Fruit fly (Drosophila melanogaster) whole organism, embryonic: Measurements from ENCODE around the gene axo.
A peak's percentile ranks its signal among the peaks of the same experiment; 100 is the strongest.

Experiments used
- Aef1 ChIP-seq: fragments of 200-800 bp; sonication (Bioruptor generic); IDR thresholded peaks from 3 replicates; pipeline ENCODE4 v1.3.6; 2022; ENCODE audit warnings: missing biosample characterization, missing genetic modification characterization
- Bteb2 ChIP-seq: fragments of 200-800 bp; sonication (Bioruptor generic); optimal IDR thresholded peaks from 2 replicates; lab custom pipeline; 2016; ENCODE audit warnings: missing biosample characterization, missing genetic modification characterization
- CG10267 ChIP-seq: fragments of 200-800 bp; sonication (Bioruptor generic); optimal IDR thresholded peaks from 2 replicates; lab custom pipeline; 2018; ENCODE audit warnings: missing biosample characterization, mild to moderate bottlenecking, missing genetic modification characterization, moderate library complexity
- CG10979 ChIP-seq: fragments of 200-800 bp; sonication (Bioruptor generic); optimal IDR thresholded peaks from 2 replicates; lab custom pipeline; 2018; ENCODE audit warnings: missing biosample characterization, mild to moderate bottlenecking, missing genetic modification characterization, moderate library complexity
- CG11456 ChIP-seq: fragments of 200-800 bp; sonication (Bioruptor generic); IDR thresholded peaks from 3 replicates; pipeline ENCODE4 v1.3.6; 2022; ENCODE audit warnings: missing biosample characterization, missing genetic modification characterization
- CG11504 ChIP-seq: fragments of 200-800 bp; sonication (Bioruptor generic); optimal IDR thresholded peaks from 3 replicates; lab custom pipeline; 2019; ENCODE audit warnings: missing biosample characterization, mild to moderate bottlenecking, missing genetic modification characterization, moderate library complexity
- CG12155 ChIP-seq: fragments of 200-800 bp; sonication (Bioruptor generic); optimal IDR thresholded peaks from 3 replicates; lab custom pipeline; 2016; ENCODE audit warnings: missing biosample characterization, missing genetic modification characterization
- CG15011 ChIP-seq: fragments of 200-800 bp; sonication (Bioruptor generic); optimal IDR thresholded peaks from 3 replicates; lab custom pipeline; 2018; ENCODE audit warnings: missing biosample characterization, mild to moderate bottlenecking, missing genetic modification characterization
- CG15479 ChIP-seq: fragments of 200-800 bp; sonication (Bioruptor generic); optimal IDR thresholded peaks from 3 replicates; lab custom pipeline; 2019; ENCODE audit warnings: missing biosample characterization, mild to moderate bottlenecking, missing genetic modification characterization, moderate library complexity
- CG16813 ChIP-seq: fragments of 200-800 bp; sonication (Bioruptor generic); IDR thresholded peaks from 3 replicates; pipeline ENCODE4 v1.3.6; 2022; ENCODE audit warnings: missing biosample characterization, missing genetic modification characterization; ENCODE audit not compliant: partially characterized antibody
- CG16863 ChIP-seq: fragments of 200-800 bp; sonication (Bioruptor generic); optimal IDR thresholded peaks from 3 replicates; lab custom pipeline; 2016; ENCODE audit warnings: missing biosample characterization, missing genetic modification characterization
- CG17802 ChIP-seq: fragments of 200-800 bp; sonication (Bioruptor generic); optimal IDR thresholded peaks from 2 replicates; lab custom pipeline; 2018; ENCODE audit warnings: missing biosample characterization, mild to moderate bottlenecking, missing genetic modification characterization, moderate library complexity
- CG17912 ChIP-seq: fragments of 200-800 bp; sonication (Bioruptor generic); optimal IDR thresholded peaks from 2 replicates; lab custom pipeline; 2018; ENCODE audit warnings: missing biosample characterization, mild to moderate bottlenecking, missing genetic modification characterization
- CG4360 ChIP-seq: fragments of 200-800 bp; sonication (Bioruptor generic); IDR thresholded peaks from 2 replicates; pipeline ENCODE4 v1.3.6; 2022; ENCODE audit warnings: missing biosample characterization, missing genetic modification characterization
- CG4820 ChIP-seq: fragments of 200-800 bp; sonication (Bioruptor generic); optimal IDR thresholded peaks from 3 replicates; lab custom pipeline; 2016; ENCODE audit warnings: missing biosample characterization, missing genetic modification characterization
- CG6689 ChIP-seq: fragments of 200-800 bp; sonication (Bioruptor generic); IDR thresholded peaks from 2 replicates; pipeline ENCODE4 v1.3.6; 2022; ENCODE audit warnings: missing biosample characterization, missing genetic modification characterization
- CG6854 ChIP-seq: fragments of 200-800 bp; sonication (Bioruptor generic); optimal IDR thresholded peaks from 3 replicates; lab custom pipeline; 2017; ENCODE audit warnings: missing biosample characterization, mild to moderate bottlenecking, missing genetic modification characterization
- CG7963 ChIP-seq: fragments of 200-800 bp; sonication (Bioruptor generic); IDR thresholded peaks from 3 replicates; pipeline ENCODE4 v1.3.6; 2022; ENCODE audit warnings: missing biosample characterization, missing genetic modification characterization; ENCODE audit not compliant: partially characterized antibody
- CG8089 ChIP-seq: fragments of 200-800 bp; sonication (Bioruptor generic); optimal IDR thresholded peaks from 3 replicates; lab custom pipeline; 2016; ENCODE audit warnings: missing biosample characterization, missing genetic modification characterization
- CG9932 ChIP-seq: fragments of 200-800 bp; sonication (Bioruptor generic); IDR thresholded peaks from 2 replicates; pipeline ENCODE4 v1.3.6; 2022; ENCODE audit warnings: missing biosample characterization, missing genetic modification characterization
- Dek ChIP-seq: fragments of 200-800 bp; sonication (Bioruptor generic); optimal IDR thresholded peaks from 3 replicates; lab custom pipeline; 2019; ENCODE audit warnings: missing biosample characterization, mild to moderate bottlenecking, missing genetic modification characterization, moderate library complexity
- Dip3 ChIP-seq: fragments of 200-800 bp; sonication (Bioruptor generic); optimal IDR thresholded peaks from 3 replicates; lab custom pipeline; 2016; ENCODE audit warnings: missing biosample characterization, missing genetic modification characterization
- Dll ChIP-seq: fragments of 200-800 bp; sonication (Bioruptor generic); IDR thresholded peaks from 4 replicates; pipeline ENCODE4 v1.3.6; 2022; ENCODE audit warnings: missing biosample characterization, missing genetic modification characterization; ENCODE audit not compliant: partially characterized antibody
- Dp ChIP-seq: fragments of 200-800 bp; sonication (Bioruptor generic); optimal IDR thresholded peaks from 2 replicates; lab custom pipeline; 2018; ENCODE audit warnings: missing biosample characterization, mild to moderate bottlenecking, missing genetic modification characterization, moderate library complexity
- Ets65A ChIP-seq: fragments of 200-800 bp; sonication (Bioruptor generic); peaks from one replicate; lab custom pipeline; 2016; ENCODE audit warnings: missing biosample characterization, missing genetic modification characterization
- Fer2 ChIP-seq: fragments of 200-800 bp; sonication (Bioruptor generic); optimal IDR thresholded peaks from 2 replicates; lab custom pipeline; 2018; ENCODE audit warnings: missing biosample characterization, mild to moderate bottlenecking, missing genetic modification characterization, moderate library complexity
- Hr51 ChIP-seq, 2 experiments: fragments of 200-800 bp; sonication (Bioruptor generic); optimal IDR thresholded peaks; 2 replicates in 1 of 2; 3 replicates in 1 of 2; lab custom pipeline; 2016 to 2018; ENCODE audit warnings: missing biosample characterization in 2 of 2, missing genetic modification characterization in 2 of 2, mild to moderate bottlenecking in 1 of 2, moderate library complexity in 1 of 2
- NC2β ChIP-seq: fragments of 200-800 bp; sonication (Bioruptor generic); optimal IDR thresholded peaks from 2 replicates; lab custom pipeline; 2016; ENCODE audit warnings: missing biosample characterization, missing genetic modification characterization
- Rfx ChIP-seq: fragments of 200-800 bp; sonication (Bioruptor generic); IDR thresholded peaks from 2 replicates; pipeline ENCODE4 v1.3.6; 2022; ENCODE audit warnings: missing biosample characterization, missing genetic modification characterization
- Spps ChIP-seq: fragments of 200-800 bp; sonication (Bioruptor generic); optimal IDR thresholded peaks from 2 replicates; lab custom pipeline; 2018; ENCODE audit warnings: missing biosample characterization, mild to moderate bottlenecking, missing genetic modification characterization
- Sry-β ChIP-seq: fragments of 200-800 bp; sonication (Bioruptor generic); optimal IDR thresholded peaks from 2 replicates; lab custom pipeline; 2018; ENCODE audit warnings: missing biosample characterization, mild to moderate bottlenecking, missing genetic modification characterization, moderate library complexity
- ac ChIP-seq: fragments of 200-800 bp; sonication (Bioruptor generic); optimal IDR thresholded peaks from 3 replicates; lab custom pipeline; 2017; ENCODE audit warnings: missing biosample characterization, mild to moderate bottlenecking, missing genetic modification characterization
- bab2 ChIP-seq: fragments of 200-800 bp; sonication (Bioruptor generic); optimal IDR thresholded peaks from 2 replicates; lab custom pipeline; 2016; ENCODE audit warnings: missing biosample characterization, missing genetic modification characterization
- bbx ChIP-seq: fragments of 200-800 bp; sonication (Bioruptor generic); IDR thresholded peaks from 2 replicates; pipeline ENCODE4 v1.3.6; 2022; ENCODE audit warnings: missing biosample characterization, missing genetic modification characterization; ENCODE audit not compliant: partially characterized antibody
- btn ChIP-seq: fragments of 200-800 bp; sonication (Bioruptor generic); optimal IDR thresholded peaks from 2 replicates; lab custom pipeline; 2016; ENCODE audit warnings: missing biosample characterization, missing genetic modification characterization
- cas ChIP-seq: fragments of 200-800 bp; sonication (Bioruptor generic); IDR thresholded peaks from 2 replicates; pipeline ENCODE4 v1.3.6; 2022; ENCODE audit warnings: missing biosample characterization, missing genetic modification characterization
- chif ChIP-seq, 2 experiments: fragments of 200-800 bp; sonication (Bioruptor generic); optimal IDR thresholded peaks; 3 replicates each; lab custom pipeline; 2016; ENCODE audit warnings: missing biosample characterization in 2 of 2, missing genetic modification characterization in 2 of 2
- ci ChIP-seq: fragments of 200-800 bp; sonication (Bioruptor generic); IDR thresholded peaks from 3 replicates; pipeline ENCODE4 v1.3.6; 2022; ENCODE audit warnings: missing biosample characterization, missing genetic modification characterization
- crp ChIP-seq, 2 experiments: fragments of 200-800 bp; sonication (Bioruptor generic); optimal IDR thresholded peaks; 2 replicates in 1 of 2; 3 replicates in 1 of 2; lab custom pipeline; 2017; ENCODE audit warnings: missing biosample characterization in 2 of 2, missing genetic modification characterization in 2 of 2, mild to moderate bottlenecking in 1 of 2, moderate library complexity in 1 of 2
- cwo ChIP-seq: fragments of 200-800 bp; sonication (Bioruptor generic); optimal IDR thresholded peaks from 3 replicates; lab custom pipeline; 2017; ENCODE audit warnings: missing biosample characterization, missing genetic modification characterization, mild to moderate bottlenecking, moderate library complexity, missing genetic modification reagents
- gcm ChIP-seq: fragments of 200-800 bp; sonication (Bioruptor generic); optimal IDR thresholded peaks from 2 replicates; lab custom pipeline; 2019; ENCODE audit warnings: missing biosample characterization, mild to moderate bottlenecking, missing genetic modification characterization, moderate library complexity
- h ChIP-seq: fragments of >200 bp; optimal IDR thresholded peaks from 2 replicates; lab custom pipeline; 2017
- hkb ChIP-seq, 2 experiments: fragments of 200-800 bp in 1 of 2; fragments of >200 bp in 1 of 2; sonication (Bioruptor generic) in 1 of 2; IDR thresholded peaks in 1 of 2; optimal IDR thresholded peaks in 1 of 2; 2 replicates each; pipeline versions ENCODE4 v1.3.6 to Lab custom; 2017 to 2022; ENCODE audit warnings: missing biosample characterization in 1 of 2, missing genetic modification characterization in 1 of 2
- salm ChIP-seq: fragments of 200-800 bp; sonication (Bioruptor generic); optimal IDR thresholded peaks from 2 replicates; lab custom pipeline; 2018; ENCODE audit warnings: missing biosample characterization, mild to moderate bottlenecking, missing genetic modification characterization
- sna ChIP-seq: fragments of 200-800 bp; sonication (Bioruptor generic); IDR thresholded peaks from 2 replicates; pipeline ENCODE4 v1.3.6; 2022; ENCODE audit warnings: missing biosample characterization, missing genetic modification characterization; ENCODE audit not compliant: partially characterized antibody
- sr ChIP-seq: fragments of 200-800 bp; sonication (Bioruptor generic); IDR thresholded peaks from 3 replicates; pipeline ENCODE4 v1.3.6; 2022; ENCODE audit warnings: missing biosample characterization, missing genetic modification characterization
- tap ChIP-seq: fragments of 200-800 bp; optimal IDR thresholded peaks from 3 replicates; lab custom pipeline; 2019; ENCODE audit warnings: missing biosample characterization, mild to moderate bottlenecking, missing genetic modification characterization, moderate library complexity
- trem ChIP-seq: fragments of 200-800 bp; optimal IDR thresholded peaks from 3 replicates; lab custom pipeline; 2019; ENCODE audit warnings: missing biosample characterization, mild to moderate bottlenecking, missing genetic modification characterization, moderate library complexity
- zfh1 ChIP-seq: fragments of 200-800 bp; sonication (Bioruptor generic); IDR thresholded peaks from 3 replicates; pipeline ENCODE4 v1.3.6; 2022; ENCODE audit warnings: missing biosample characterization, missing genetic modification characterization
- zfh2 ChIP-seq: fragments of 200-800 bp; sonication (Bioruptor generic); optimal IDR thresholded peaks from 2 replicates; lab custom pipeline; 2016; ENCODE audit warnings: missing biosample characterization, missing genetic modification characterization

The axo gene

DNA sequence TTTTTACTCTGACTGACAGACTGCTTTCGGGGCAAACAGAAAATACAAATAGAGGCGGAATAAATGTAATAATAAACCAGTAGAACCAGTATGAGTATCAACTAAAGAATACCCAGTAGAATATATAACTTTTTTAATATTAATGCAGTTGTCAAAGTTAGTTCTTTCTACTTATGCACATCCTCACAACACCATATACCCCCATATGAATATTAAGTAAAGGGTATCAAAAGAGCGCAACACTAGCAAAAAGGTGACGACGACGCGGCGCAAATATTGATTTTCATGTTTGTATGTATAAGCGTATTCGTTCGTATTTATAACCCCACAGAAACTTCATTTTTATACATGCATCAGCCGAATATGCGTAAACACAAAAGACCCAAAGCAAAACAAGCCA, 74.0 kb downstream of the axo start (continued):
- TF ChIP-seq CG16863 = peak; percentile 86
- no peak for TF ChIP-seq Dll (GFP tag; lab: Robert Waterston, UW)
- TF ChIP-seq CG4360 (GFP tag; lab: Robert Waterston, UW) = peak; percentile 66
- TF ChIP-seq Ets65A = peak; percentile 98
- TF ChIP-seq Aef1 = peak; percentile 88
- TF ChIP-seq CG8089 (GFP tag; lab: Kevin White, UChicago) = peak; percentile 85
- peak; percentile 72 for TF ChIP-seq CG9932 (GFP tag; lab: Robert Waterston, UW)
- TF ChIP-seq CG10979 (tag; lab: Kevin White, UChicago) = peak; percentile 94
- TF ChIP-seq Dek (tag; lab: Kevin White, UChicago) = peak; percentile 81
- peak; percentile 88 for TF ChIP-seq cwo
- TF ChIP-seq CG10267 (tag; lab: Kevin White, UChicago) = peak; percentile 90
- TF ChIP-seq CG15011 (GFP tag; lab: Kevin White, UChicago) = peak; percentile 88
- TF ChIP-seq h (lab: Kevin White, UChicago) = no peak
- peak; percentile 95 for TF ChIP-seq CG4820 (GFP tag; lab: Kevin White, UChicago)
- peak; percentile 88 for TF ChIP-seq btn (GFP tag; lab: Kevin White, UChicago)
- TF ChIP-seq Bteb2 (GFP tag; lab: Kevin White, UChicago) = peak; percentile 86
- peak; percentile 95 for TF ChIP-seq bab2 (GFP tag; lab: Kevin White, UChicago)
- TF ChIP-seq CG17802 (tag; lab: Kevin White, UChicago) = peak; percentile 73
- peak; percentile 94 for TF ChIP-seq CG11456 (GFP tag; lab: Robert Waterston, UW)
- TF ChIP-seq hkb (optimal IDR thresholded peaks at IDR 0.05; lab: Kevin White, UChicago) = no peak
- TF ChIP-seq hkb (GFP tag; IDR thresholded peaks at IDR 0.05; lab: Robert Waterston, UW) = peak; percentile 96
- peak; percentile 96 for TF ChIP-seq CG11504 (tag; lab: Kevin White, UChicago)
- TF ChIP-seq sr (GFP tag; lab: Robert Waterston, UW) = peak; percentile 87
- peak; percentile 90 for TF ChIP-seq trem
- peak; percentile 90 for TF ChIP-seq gcm (GFP tag; lab: Kevin White, UChicago)
- TF ChIP-seq chif (GFP tag; optimal IDR thresholded peaks at IDR 0.05; lab: Kevin White, UChicago) = peak; percentile 90 to 91
- peak; percentile 96 for TF ChIP-seq tap
- TF ChIP-seq NC2β = peak; percentile 79
- peak; percentile 72 for TF ChIP-seq CG17912 (GFP tag; lab: Kevin White, UChicago)
- peak; percentile 94 for TF ChIP-seq ci
- TF ChIP-seq CG6854 (GFP tag; lab: Kevin White, UChicago) = peak; percentile 91
- peak; percentile 95 for TF ChIP-seq Rfx (GFP tag; lab: Robert Waterston, UW)
- TF ChIP-seq CG15479 (GFP tag; lab: Kevin White, UChicago) = peak; percentile 22
- no peak for TF ChIP-seq sna
- TF ChIP-seq Hr51 (GFP tag; optimal IDR thresholded peaks at IDR 0.05; lab: Kevin White, UChicago) = peak; percentile 85 to 94
- peak; percentile 83 for TF ChIP-seq CG12155 (GFP tag; lab: Kevin White, UChicago)
- TF ChIP-seq Spps (tag; lab: Kevin White, UChicago) = peak; percentile 88
- peak; percentile 95 for TF ChIP-seq CG6689 (GFP tag; lab: Robert Waterston, UW)
- no peak for TF ChIP-seq bbx (GFP tag; lab: Robert Waterston, UW)
- TF ChIP-seq Dp (GFP tag; lab: Kevin White, UChicago) = no peak
- TF ChIP-seq zfh1 = peak; percentile 95
- TF ChIP-seq Dip3 (GFP tag; lab: Kevin White, UChicago) = peak; percentile 66
- peak; percentile 60; the same call in 1 of the 2 replicates for TF ChIP-seq cas (GFP tag; lab: Robert Waterston, UW)
- TF ChIP-seq ac (GFP tag; lab: Kevin White, UChicago) = peak; percentile 87
- TF ChIP-seq CG16813 = no peak
- peak; percentile 19 for TF ChIP-seq zfh2 (GFP tag; lab: Kevin White, UChicago)
- TF ChIP-seq crp (GFP tag; optimal IDR thresholded peaks at IDR 0.05; lab: Kevin White, UChicago) = peak in 1 of 2 experiments; percentile 52
- TF ChIP-seq Fer2 (tag; lab: Kevin White, UChicago) = peak; percentile 78
- peak; percentile 87 for TF ChIP-seq salm (tag; lab: Kevin White, UChicago)
- TF ChIP-seq CG7963 (GFP tag; lab: Robert Waterston, UW) = no peak
- peak; percentile 72 for TF ChIP-seq Sry-β
